Fruit fly (Drosophila melanogaster): ENCODE measurements around the gene bif.

dm6 chrX:11717892-11718291, 39.1 kb downstream of the bif start:
- no peak for TF ChIP-seq CG6163 (GFP tag; IDR thresholded peaks at IDR 0.05)
- no peak for TF ChIP-seq CG7368 (GFP tag; optimal IDR thresholded peaks at IDR 0.05)
- TF ChIP-seq dsx (GFP tag; optimal IDR thresholded peaks at IDR 0.05; ENCODE audit: poor library complexity, severe bottlenecking): no peak
- TF ChIP-seq Gug (GFP tag; IDR thresholded peaks at IDR 0.05): no peak
- no peak for TF ChIP-seq Blimp-1 (GFP tag; optimal IDR thresholded peaks at IDR 0.05)
- TF ChIP-seq lz (GFP tag; optimal IDR thresholded peaks at IDR 0.05): no peak
- no peak for TF ChIP-seq CG16779 (tag; optimal IDR thresholded peaks at IDR 0.05)
- no peak for TF ChIP-seq Hr39 (GFP tag; optimal IDR thresholded peaks at IDR 0.05)
- no peak for TF ChIP-seq CG8632 (GFP tag; optimal IDR thresholded peaks at IDR 0.05)
- no peak for TF ChIP-seq CG4318 (GFP tag; optimal IDR thresholded peaks at IDR 0.05)
